Fruit fly (Drosophila melanogaster) whole organism, embryonic: ENCODE data around the gene Ostgamma.

Source experiments
- Atf6 ChIP-seq: fragments of 200-800 bp; sonication (Bioruptor generic); IDR thresholded peaks from 2 replicates; pipeline ENCODE4 v1.3.6; 2022; ENCODE audit warnings: missing biosample characterization, missing genetic modification characterization
- B-H2 ChIP-seq: fragments of 200-800 bp; sonication (Bioruptor generic); optimal IDR thresholded peaks from 2 replicates; lab custom pipeline; 2018; ENCODE audit warnings: missing biosample characterization, mild to moderate bottlenecking, missing genetic modification characterization
- Blimp-1 ChIP-seq: fragments of 200-800 bp; sonication (Bioruptor generic); optimal IDR thresholded peaks from 3 replicates; lab custom pipeline; 2018; ENCODE audit warnings: missing biosample characterization, missing genetic modification characterization, mild to moderate bottlenecking, moderate library complexity, missing genetic modification reagents
- CG11247 ChIP-seq: fragments of 200-800 bp; sonication (Bioruptor generic); IDR thresholded peaks from 2 replicates; pipeline ENCODE4 v1.3.6; 2022; ENCODE audit warnings: missing biosample characterization, missing genetic modification characterization
- CG11695 ChIP-seq: fragments of 200-800 bp; sonication (Bioruptor generic); IDR thresholded peaks from 3 replicates; pipeline ENCODE4 v1.3.6; 2022; ENCODE audit warnings: missing biosample characterization, missing genetic modification characterization
- CG13287 ChIP-seq: fragments of 200-800 bp; sonication (Bioruptor generic); IDR thresholded peaks from 2 replicates; pipeline ENCODE4 v1.3.6; 2022; ENCODE audit warnings: missing biosample characterization, missing genetic modification characterization; ENCODE audit not compliant: partially characterized antibody
- CG15479 ChIP-seq: fragments of 200-800 bp; sonication (Bioruptor generic); optimal IDR thresholded peaks from 3 replicates; lab custom pipeline; 2019; ENCODE audit warnings: missing biosample characterization, mild to moderate bottlenecking, missing genetic modification characterization, moderate library complexity
- CG17385 ChIP-seq: fragments of 200-800 bp; sonication (Bioruptor generic); optimal IDR thresholded peaks from 3 replicates; lab custom pipeline; 2018; ENCODE audit warnings: missing biosample characterization, mild to moderate bottlenecking, missing genetic modification characterization
- CG18476 ChIP-seq: fragments of 200-800 bp; sonication (Bioruptor generic); optimal IDR thresholded peaks from 2 replicates; lab custom pipeline; 2016; ENCODE audit warnings: missing biosample characterization, mild to moderate bottlenecking, missing genetic modification characterization
- CG2116 ChIP-seq: fragments of 200-800 bp; sonication (Bioruptor generic); optimal IDR thresholded peaks from 3 replicates; lab custom pipeline; 2018; ENCODE audit warnings: missing biosample characterization, mild to moderate bottlenecking, missing genetic modification characterization
- CG2129 ChIP-seq: fragments of 200-800 bp; sonication (Bioruptor generic); IDR thresholded peaks from 2 replicates; pipeline ENCODE4 v1.3.6; 2022; ENCODE audit warnings: missing biosample characterization, missing genetic modification characterization; ENCODE audit not compliant: partially characterized antibody
- CG2875 ChIP-seq: fragments of 200-800 bp; sonication (Bioruptor generic); optimal IDR thresholded peaks from 2 replicates; lab custom pipeline; 2017; ENCODE audit warnings: missing biosample characterization, mild to moderate bottlenecking, missing genetic modification characterization, missing genetic modification reagents
- CG3163 ChIP-seq: fragments of 200-800 bp; sonication (Bioruptor generic); optimal IDR thresholded peaks from 3 replicates; lab custom pipeline; 2016; ENCODE audit warnings: missing biosample characterization, missing genetic modification characterization
- CG3726 ChIP-seq: fragments of 200-800 bp; sonication (Bioruptor generic); IDR thresholded peaks from 3 replicates; pipeline ENCODE4, ENCODE4 v1.3.6; 2022; ENCODE audit warnings: missing biosample characterization, missing genetic modification characterization
- CG8281 ChIP-seq: fragments of 200-800 bp; sonication (Bioruptor generic); optimal IDR thresholded peaks from 2 replicates; lab custom pipeline; 2018; ENCODE audit warnings: missing biosample characterization, mild to moderate bottlenecking, missing genetic modification characterization, moderate library complexity
- CG8478 ChIP-seq: fragments of >200 bp; optimal IDR thresholded peaks from 2 replicates; lab custom pipeline; 2018
- CG9609 ChIP-seq: fragments of 200-800 bp; sonication (Bioruptor generic); optimal IDR thresholded peaks from 3 replicates; lab custom pipeline; 2016; ENCODE audit warnings: missing biosample characterization, missing genetic modification characterization
- CG9727 ChIP-seq: fragments of 200-800 bp; sonication (Bioruptor generic); optimal IDR thresholded peaks from 3 replicates; lab custom pipeline; 2017; ENCODE audit warnings: missing biosample characterization, mild to moderate bottlenecking, missing genetic modification characterization
- CkIIα-i1 ChIP-seq: fragments of 200-800 bp; sonication (Bioruptor generic); IDR thresholded peaks from 2 replicates; pipeline ENCODE4 v1.3.6; 2022; ENCODE audit warnings: missing biosample characterization, missing genetic modification characterization
- Dad ChIP-seq: fragments of 200-800 bp; sonication (Bioruptor generic); optimal IDR thresholded peaks from 3 replicates; lab custom pipeline; 2016; ENCODE audit warnings: missing biosample characterization, missing genetic modification characterization
- Deaf1 ChIP-seq: fragments of 200-800 bp; optimal IDR thresholded peaks from 3 replicates; lab custom pipeline; 2019; ENCODE audit warnings: missing biosample characterization, mild to moderate bottlenecking, missing genetic modification characterization, moderate library complexity
- Dref ChIP-seq: fragments of 200-800 bp; sonication (Bioruptor generic); IDR thresholded peaks from 2 replicates; pipeline ENCODE4 v1.3.6; 2022; ENCODE audit warnings: missing biosample characterization, missing genetic modification characterization
- Drgx ChIP-seq: fragments of 200-800 bp; sonication (Bioruptor generic); IDR thresholded peaks from 2 replicates; pipeline ENCODE4 v1.3.6; 2022; ENCODE audit warnings: missing biosample characterization, missing genetic modification characterization
- HLH4C ChIP-seq: fragments of 200-800 bp; sonication (Bioruptor generic); IDR thresholded peaks from 3 replicates; pipeline ENCODE4 v1.3.6; 2022; ENCODE audit warnings: missing biosample characterization, missing genetic modification characterization; ENCODE audit not compliant: partially characterized antibody
- HLH54F ChIP-seq: fragments of 200-800 bp; sonication (Bioruptor generic); optimal IDR thresholded peaks from 3 replicates; lab custom pipeline; 2016; ENCODE audit warnings: missing biosample characterization, missing genetic modification characterization
- NC2β ChIP-seq: fragments of 200-800 bp; sonication (Bioruptor generic); optimal IDR thresholded peaks from 2 replicates; lab custom pipeline; 2016; ENCODE audit warnings: missing biosample characterization, missing genetic modification characterization
- Neu2 ChIP-seq: fragments of 200-800 bp; sonication (Bioruptor generic); optimal IDR thresholded peaks from 3 replicates; lab custom pipeline; 2016; ENCODE audit warnings: missing biosample characterization, missing genetic modification characterization, borderline replicate concordance
- Nf-YA ChIP-seq: fragments of 200-800 bp; sonication (Bioruptor generic); IDR thresholded peaks from 2 replicates; pipeline ENCODE4 v1.3.6; 2022; ENCODE audit warnings: missing biosample characterization, missing genetic modification characterization
- Pdp1 ChIP-seq, 2 experiments: fragments of 200-800 bp; sonication (Bioruptor generic); optimal IDR thresholded peaks; 3 replicates each; lab custom pipeline; 2016; ENCODE audit warnings: missing biosample characterization in 2 of 2, missing genetic modification characterization in 2 of 2, mild to moderate bottlenecking in 1 of 2, moderate library complexity in 1 of 2
- Rx ChIP-seq: fragments of 200-800 bp; sonication (Bioruptor generic); IDR thresholded peaks from 2 replicates; pipeline ENCODE4 v1.3.6; 2022; ENCODE audit warnings: missing biosample characterization, missing genetic modification characterization
- Trl ChIP-seq, 3 experiments: fragments of >200 bp in 2 of 3; fragments of 200-800 bp in 1 of 3; sonication (Bioruptor generic) in 1 of 3; optimal IDR thresholded peaks; 2 replicates in 1 of 3; 3 replicates in 2 of 3; lab custom pipeline; 2016 to 2017; ENCODE audit warnings: missing biosample characterization in 1 of 3, missing genetic modification characterization in 1 of 3
- Vsx1 ChIP-seq: fragments of 200-800 bp; sonication (Bioruptor generic); optimal IDR thresholded peaks from 2 replicates; lab custom pipeline; 2017; ENCODE audit warnings: missing biosample characterization, mild to moderate bottlenecking, missing genetic modification characterization, missing genetic modification reagents
- bab2 ChIP-seq: fragments of 200-800 bp; sonication (Bioruptor generic); optimal IDR thresholded peaks from 2 replicates; lab custom pipeline; 2016; ENCODE audit warnings: missing biosample characterization, missing genetic modification characterization
- bbx ChIP-seq: fragments of 200-800 bp; sonication (Bioruptor generic); IDR thresholded peaks from 2 replicates; pipeline ENCODE4 v1.3.6; 2022; ENCODE audit warnings: missing biosample characterization, missing genetic modification characterization; ENCODE audit not compliant: partially characterized antibody
- br ChIP-seq: fragments of >200 bp; optimal IDR thresholded peaks from 2 replicates; lab custom pipeline; 2017
- bsh ChIP-seq, 2 experiments: fragments of 200-800 bp; sonication (Bioruptor generic); optimal IDR thresholded peaks; 2 replicates each; lab custom pipeline; 2017 to 2018; ENCODE audit warnings: mild to moderate bottlenecking in 2 of 2, missing biosample characterization in 2 of 2, missing genetic modification characterization in 2 of 2, moderate library complexity in 1 of 2
- crol ChIP-seq: fragments of 200-800 bp; sonication (Bioruptor generic); IDR thresholded peaks from 2 replicates; pipeline ENCODE4 v1.3.6; 2022; ENCODE audit warnings: missing biosample characterization, missing genetic modification characterization
- esg ChIP-seq: fragments of 200-800 bp; sonication (Bioruptor generic); conservative IDR thresholded peaks from 2 replicates; pipeline ENCODE4 v1.3.6; 2022; ENCODE audit warnings: missing biosample characterization, missing genetic modification characterization
- gcm ChIP-seq: fragments of 200-800 bp; sonication (Bioruptor generic); optimal IDR thresholded peaks from 2 replicates; lab custom pipeline; 2019; ENCODE audit warnings: missing biosample characterization, mild to moderate bottlenecking, missing genetic modification characterization, moderate library complexity
- ind ChIP-seq: fragments of 200-800 bp; sonication (Bioruptor generic); optimal IDR thresholded peaks from 3 replicates; lab custom pipeline; 2016; ENCODE audit warnings: missing biosample characterization, missing genetic modification characterization
- insv ChIP-seq, 2 experiments: fragments of 200-800 bp; sonication (Bioruptor generic); optimal IDR thresholded peaks; 3 replicates each; lab custom pipeline; 2016 to 2018; ENCODE audit warnings: missing biosample characterization in 2 of 2, missing genetic modification characterization in 2 of 2
- maf-S ChIP-seq: fragments of 200-800 bp; sonication (Bioruptor generic); optimal IDR thresholded peaks from 2 replicates; lab custom pipeline; 2016; ENCODE audit warnings: missing biosample characterization, missing genetic modification characterization
- mld ChIP-seq: fragments of 200-800 bp; sonication (Bioruptor generic); IDR thresholded peaks from 3 replicates; pipeline ENCODE4 v1.3.6; 2022; ENCODE audit warnings: missing biosample characterization, missing genetic modification characterization; ENCODE audit not compliant: partially characterized antibody
- nau ChIP-seq: fragments of 200-800 bp; sonication (Bioruptor generic); optimal IDR thresholded peaks from 3 replicates; lab custom pipeline; 2017; ENCODE audit warnings: missing biosample characterization, mild to moderate bottlenecking, missing genetic modification characterization, missing genetic modification reagents
- oc ChIP-seq: fragments of 200-800 bp; sonication (Bioruptor generic); optimal IDR thresholded peaks from 2 replicates; lab custom pipeline; 2018; ENCODE audit warnings: missing biosample characterization, mild to moderate bottlenecking, missing genetic modification characterization, moderate library complexity
- stc ChIP-seq: fragments of 200-800 bp; sonication (Bioruptor generic); IDR thresholded peaks from 2 replicates; pipeline ENCODE4 v1.3.6; 2022; ENCODE audit warnings: missing biosample characterization, missing genetic modification characterization
- tap ChIP-seq: fragments of 200-800 bp; optimal IDR thresholded peaks from 3 replicates; lab custom pipeline; 2019; ENCODE audit warnings: missing biosample characterization, mild to moderate bottlenecking, missing genetic modification characterization, moderate library complexity

Gene Ostgamma

dm6 chr2L:8300220-8301167 lies 7.5 kb downstream of the Ostgamma start, which contains the start of gene Btk (continued):
- TF ChIP-seq HLH4C (GFP tag; lab: Robert Waterston, UW) (0 out of 3 replicates have a peak, but pooled peaks have one; percentile 36), ind (GFP tag; lab: Kevin White, UChicago) (no peak), bbx (GFP tag; lab: Robert Waterston, UW) (0 out of 2 replicates have a peak, but pooled peaks have one; percentile 35), Vsx1 (GFP tag; lab: Kevin White, UChicago) (peak; percentile 80), Dref (no peak), gcm (GFP tag; lab: Kevin White, UChicago) (no peak), CG9727 (GFP tag; lab: Kevin White, UChicago) (peak; percentile 46), oc (tag; lab: Kevin White, UChicago) (no peak), NC2β (GFP tag; lab: Kevin White, UChicago) (no peak), B-H2 (GFP tag; lab: Kevin White, UChicago) (no peak), esg (GFP tag; lab: Robert Waterston, UW) (no peak), bsh (GFP tag; optimal IDR thresholded peaks at IDR 0.05; lab: Kevin White, UChicago) (no peak), Dad (no peak), CG2116 (GFP tag; lab: Kevin White, UChicago) (peak; percentile 18), Blimp-1 (peak; percentile 49), CG3163 (GFP tag; lab: Kevin White, UChicago) (no peak), Trl (optimal IDR thresholded peaks at IDR 0.05; lab: Kevin White, UChicago) (peak; percentile 34 to 35), Trl (GFP tag; optimal IDR thresholded peaks at IDR 0.05; lab: Kevin White, UChicago) (no peak), CkIIα-i1 (GFP tag; lab: Robert Waterston, UW) (no peak), CG17385 (GFP tag; lab: Kevin White, UChicago) (peak; percentile 0), CG9609 (GFP tag; lab: Kevin White, UChicago) (no peak), CG8281 (tag; lab: Kevin White, UChicago) (no peak), maf-S (GFP tag; lab: Kevin White, UChicago) (no peak), CG13287 (peak; percentile 5; the same call in 1 of the 2 replicates), CG11695 (GFP tag; lab: Robert Waterston, UW) (no peak), CG15479 (peak; percentile 81), CG18476 (GFP tag; lab: Kevin White, UChicago) (no peak), CG2129 (GFP tag; lab: Robert Waterston, UW) (no peak), nau (GFP tag; lab: Kevin White, UChicago) (no peak), Nf-YA (no peak), crol (peak; percentile 29; the same call in 1 of the 2 replicates), tap (no peak), mld (no peak), Rx (GFP tag; lab: Robert Waterston, UW) (no peak), CG2875 (GFP tag; lab: Kevin White, UChicago) (no peak), Neu2 (GFP tag; lab: Kevin White, UChicago) (no peak), bab2 (GFP tag; lab: Kevin White, UChicago) (no peak), Drgx (no peak), br (lab: Kevin White, UChicago) (no peak), Deaf1 (tag; lab: Kevin White, UChicago) (no peak), Pdp1 (GFP tag; optimal IDR thresholded peaks at IDR 0.05; lab: Kevin White, UChicago) (peak in 1 of 2 experiments; percentile 20), HLH54F (GFP tag; lab: Kevin White, UChicago) (no peak), stc (0 out of 2 replicates have a peak, but pooled peaks have one; percentile 25), insv (GFP tag; optimal IDR thresholded peaks at IDR 0.05; lab: Kevin White, UChicago) (peak; percentile 92 to 99), CG3726 (GFP tag; lab: Robert Waterston, UW) (no peak), Atf6 (no peak), CG11247 (GFP tag; lab: Robert Waterston, UW) (no peak), CG8478 (no peak)
- TF ChIP-seq, all 482 proteins: peak for 75
